Fruit fly (Drosophila melanogaster): Measurements from ENCODE around the gene wol.
A peak's percentile ranks its signal among the peaks of the same experiment; 100 is the strongest.

Gene wol

dm6 chr2L:8319858-8320525 is 17.2 kb upstream of the wol start, which contains the start of the genes mtsh and strat (continued):
- peak; percentile 41 for TF ChIP-seq fkh (GFP tag; optimal IDR thresholded peaks at IDR 0.05)
- no peak for TF ChIP-seq Gug (GFP tag; IDR thresholded peaks at IDR 0.05)
- TF ChIP-seq CG6792 (GFP tag; optimal IDR thresholded peaks at IDR 0.05), result no peak

dm6 chr2L:8311741-8312140 is 9.0 kb upstream of the wol start:
- no peak for TF ChIP-seq Ets96B (tag; optimal IDR thresholded peaks at IDR 0.05)
- TF ChIP-seq CG34406 (GFP tag; optimal IDR thresholded peaks at IDR 0.05), result no peak
- TF ChIP-seq eg (GFP tag; IDR thresholded peaks at IDR 0.05), result no peak
- TF ChIP-seq CG16779 (tag; optimal IDR thresholded peaks at IDR 0.05), result no peak
- TF ChIP-seq Ets21C (GFP tag; optimal IDR thresholded peaks at IDR 0.05), result no peak
- no peak for TF ChIP-seq lz (GFP tag; optimal IDR thresholded peaks at IDR 0.05)

- TF ChIP-seq salr (GFP tag; optimal IDR thresholded peaks at IDR 0.05), result peak in 1 of 2 experiments; percentile 54
- TF ChIP-seq Eip93F (GFP tag; optimal IDR thresholded peaks at IDR 0.05), result no peak
- TF ChIP-seq dsx (GFP tag; optimal IDR thresholded peaks at IDR 0.05; ENCODE audit: poor library complexity, severe bottlenecking), result peak; percentile 85
- TF ChIP-seq CG16779 (tag; optimal IDR thresholded peaks at IDR 0.05), result no peak
- TF ChIP-seq CG6792 (GFP tag; optimal IDR thresholded peaks at IDR 0.05), result peak; percentile 90
- TF ChIP-seq CG10669 (GFP tag; optimal IDR thresholded peaks at IDR 0.05), result no peak
- peak; percentile 94 for TF ChIP-seq CG31627 (GFP tag; optimal IDR thresholded peaks at IDR 0.05)
- no peak; the same call in 1 of the 3 replicates for TF ChIP-seq eg (GFP tag; IDR thresholded peaks at IDR 0.05)
- TF ChIP-seq CG8119 (GFP tag; IDR thresholded peaks at IDR 0.05), result peak; percentile 94
- no peak for TF ChIP-seq net (GFP tag; optimal IDR thresholded peaks at IDR 0.05)
- peak; percentile 95 for TF ChIP-seq esn (GFP tag; optimal IDR thresholded peaks at IDR 0.05)
- peak; percentile 93 for TF ChIP-seq CG34406 (GFP tag; optimal IDR thresholded peaks at IDR 0.05)
- peak; percentile 37 for TF ChIP-seq Hr38 (GFP tag; optimal IDR thresholded peaks at IDR 0.05)
- peak; percentile 80 for TF ChIP-seq Lpt (GFP tag; optimal IDR thresholded peaks at IDR 0.05)
- peak; percentile 85 for TF ChIP-seq CG8319 (GFP tag; optimal IDR thresholded peaks at IDR 0.05)
- peak; percentile 82 for TF ChIP-seq CG3032 (tag; optimal IDR thresholded peaks at IDR 0.05)
- TF ChIP-seq Sox14 (GFP tag; optimal IDR thresholded peaks at IDR 0.05), result peak; percentile 94
- peak; percentile 88 for TF ChIP-seq Gug (GFP tag; IDR thresholded peaks at IDR 0.05)
- TF ChIP-seq OdsH (GFP tag; optimal IDR thresholded peaks at IDR 0.05), result peak; percentile 90
- peak; percentile 81; the same call in 1 of the 2 replicates for TF ChIP-seq CG11294 (GFP tag; IDR thresholded peaks at IDR 0.05)
- TF ChIP-seq CG15336 (GFP tag; IDR thresholded peaks at IDR 0.05), result peak; percentile 96
- TF ChIP-seq Ets96B (tag; optimal IDR thresholded peaks at IDR 0.05), result peak; percentile 86
- TF ChIP-seq acj6 (GFP tag; optimal IDR thresholded peaks at IDR 0.05), result peak; percentile 91
- TF ChIP-seq fkh (GFP tag; optimal IDR thresholded peaks at IDR 0.05), result peak; percentile 95
- TF ChIP-seq achi (GFP tag; optimal IDR thresholded peaks at IDR 0.05), result peak; percentile 97
- TF ChIP-seq Sox15 (GFP tag; optimal IDR thresholded peaks at IDR 0.05), result peak; percentile 69
- TF ChIP-seq Eip78C (GFP tag), result peak; percentile 97
- no peak for TF ChIP-seq ss (GFP tag; optimal IDR thresholded peaks at IDR 0.05)
- peak; percentile 89 for TF ChIP-seq CG8632 (GFP tag; optimal IDR thresholded peaks at IDR 0.05)
- peak; percentile 92 for TF ChIP-seq CG10631 (GFP tag; optimal IDR thresholded peaks at IDR 0.05)
- TF ChIP-seq lz (GFP tag; optimal IDR thresholded peaks at IDR 0.05), result peak; percentile 92
- peak; percentile 91 for TF ChIP-seq Hr39 (GFP tag; optimal IDR thresholded peaks at IDR 0.05)
- peak; percentile 75 for TF ChIP-seq CG6854 (GFP tag; optimal IDR thresholded peaks at IDR 0.05)
- no peak for TF ChIP-seq svp (GFP tag)
- peak; percentile 82 for TF ChIP-seq CG11762 (GFP tag; optimal IDR thresholded peaks at IDR 0.05; ENCODE audit: insufficient read depth)
- TF ChIP-seq fd85E (GFP tag; optimal IDR thresholded peaks at IDR 0.05), result no peak
- peak; percentile 89 for TF ChIP-seq topi (GFP tag; optimal IDR thresholded peaks at IDR 0.05)
- no peak for TF ChIP-seq Sox102F (GFP tag; optimal IDR thresholded peaks at IDR 0.05)
- TF ChIP-seq CG6163 (GFP tag; IDR thresholded peaks at IDR 0.05), result peak; percentile 96
- no peak for TF ChIP-seq CG9139 (GFP tag; optimal IDR thresholded peaks at IDR 0.05)
- TF ChIP-seq Blimp-1 (GFP tag; optimal IDR thresholded peaks at IDR 0.05), result peak; percentile 55
- TF ChIP-seq cyc (GFP tag; optimal IDR thresholded peaks at IDR 0.05), result peak; percentile 84
- no peak for TF ChIP-seq CG6808 (GFP tag; optimal IDR thresholded peaks at IDR 0.05)
- peak; percentile 79 for TF ChIP-seq CG1621 (tag; optimal IDR thresholded peaks at IDR 0.05)
Observed at dm6 chr2L:8311091-8311490, 8.3 kb upstream of the wol start, which contains the start of the genes CG7810 and CG7806. Gene CG7810 (minus strand): TSS chr2L:8311195. Gene CG7806 (plus strand): TSS chr2L:8311399.

Measured in whole organism, prepupa.